Worm (Caenorhabditis elegans) whole organism, L4 larva: ENCODE measurements around the gene B0001.4.

Source experiments
- F26F4.8 ChIP-seq: fragments of 200-800 bp; sonication (Bioruptor generic); conservative IDR thresholded peaks from 2 replicates; pipeline ENCODE4 v1.3.6; 2022; ENCODE audit warnings: missing genetic modification characterization, missing compliant biosample characterization
- aha-1 ChIP-seq: fragments of 150-350 bp; peaks from one replicate; lab custom pipeline; 2014; ENCODE audit warnings: missing biosample characterization, missing genetic modification characterization
- aly-2 ChIP-seq: sonication (generic microtip); optimal IDR thresholded peaks from 2 replicates; lab custom pipeline; 2018; ENCODE audit warnings: missing biosample characterization, missing genetic modification characterization
- arid-1 ChIP-seq: fragments of 200-800 bp; sonication (Bioruptor generic); conservative IDR thresholded peaks from 2 replicates; pipeline ENCODE4 v1.3.6; 2022; ENCODE audit warnings: missing genetic modification reagents, missing genetic modification characterization, missing compliant biosample characterization
- attf-4 ChIP-seq: sonication (generic microtip); optimal IDR thresholded peaks from 3 replicates; lab custom pipeline; 2017; ENCODE audit warnings: missing biosample characterization, missing genetic modification characterization
- ceh-28 ChIP-seq: fragments of 150-350 bp; optimal IDR thresholded peaks from 2 replicates; lab custom pipeline; 2014; ENCODE audit warnings: missing biosample characterization, missing genetic modification reagents, missing genetic modification characterization
- ceh-32 ChIP-seq: sonication (generic microtip); optimal IDR thresholded peaks from 2 replicates; lab custom pipeline; 2016; ENCODE audit warnings: mild to moderate bottlenecking, missing genetic modification characterization, missing compliant biosample characterization; ENCODE audit not compliant: poor library complexity
- ceh-62 ChIP-seq: sonication (generic microtip); optimal IDR thresholded peaks from 2 replicates; lab custom pipeline; 2017; ENCODE audit warnings: missing biosample characterization, missing genetic modification characterization
- ceh-82 ChIP-seq: sonication (generic microtip); optimal IDR thresholded peaks from 2 replicates; lab custom pipeline; 2017; ENCODE audit warnings: missing biosample characterization, missing genetic modification characterization
- cey-2 ChIP-seq: sonication (generic microtip); optimal IDR thresholded peaks from 3 replicates; lab custom pipeline; 2017; ENCODE audit warnings: missing genetic modification characterization, mild to moderate bottlenecking, missing compliant biosample characterization, antibody characterized with exemption, borderline replicate concordance; ENCODE audit not compliant: insufficient read depth
- ctbp-1 ChIP-seq: fragments of 200-800 bp; sonication (Bioruptor generic); IDR thresholded peaks from 2 replicates; pipeline ENCODE4 v1.3.6; 2022; ENCODE audit warnings: missing genetic modification reagents, missing genetic modification characterization, missing compliant biosample characterization
- daf-16 ChIP-seq, 3 experiments: sonication (generic microtip); optimal IDR thresholded peaks; 2 replicates each; lab custom pipeline; 2016 to 2017; ENCODE audit warnings: missing genetic modification characterization in 3 of 3, missing genetic modification reagents in 3 of 3, mild to moderate bottlenecking in 2 of 3, missing compliant biosample characterization in 2 of 3, missing biosample characterization in 1 of 3, moderate library complexity in 1 of 3
- dmd-6 ChIP-seq: fragments of 200-800 bp; sonication (Bioruptor generic); IDR thresholded peaks from 2 replicates; pipeline ENCODE4 v1.3.6; 2022; ENCODE audit warnings: missing genetic modification reagents, missing genetic modification characterization, missing compliant biosample characterization
- duxl-1 ChIP-seq: sonication (generic microtip); optimal IDR thresholded peaks from 2 replicates; lab custom pipeline; 2016; ENCODE audit warnings: mild to moderate bottlenecking, missing genetic modification characterization, moderate library complexity, missing compliant biosample characterization; ENCODE audit not compliant: poor library complexity
- dve-1 ChIP-seq: sonication (generic microtip); optimal IDR thresholded peaks from 2 replicates; lab custom pipeline; 2017; ENCODE audit warnings: antibody characterized with exemption, mild to moderate bottlenecking, missing genetic modification characterization, missing compliant biosample characterization; ENCODE audit not compliant: insufficient read depth
- egl-43 ChIP-seq: fragments of 200-800 bp; sonication (Bioruptor generic); IDR thresholded peaks from 2 replicates; pipeline ENCODE4 v1.3.6; 2022; ENCODE audit warnings: missing genetic modification reagents, missing genetic modification characterization, missing compliant biosample characterization
- fkh-10 ChIP-seq: fragments of 150-350 bp; optimal IDR thresholded peaks from 2 replicates; lab custom pipeline; 2014; ENCODE audit warnings: missing biosample characterization, missing genetic modification reagents, missing genetic modification characterization
- fos-1 ChIP-seq: fragments of 150-350 bp; optimal IDR thresholded peaks from 2 replicates; lab custom pipeline; 2014; ENCODE audit warnings: missing biosample characterization, missing genetic modification characterization
- gei-8 ChIP-seq: fragments of 200-800 bp; sonication (Bioruptor generic); optimal IDR thresholded peaks from 2 replicates; lab custom pipeline; 2018; ENCODE audit warnings: mild to moderate bottlenecking, missing genetic modification characterization, missing compliant biosample characterization
- hif-1 ChIP-seq, 2 experiments: sonication (generic microtip); optimal IDR thresholded peaks; 2 replicates each; lab custom pipeline; 2016 to 2017; ENCODE audit warnings: missing compliant biosample characterization in 2 of 2, missing genetic modification characterization in 2 of 2, missing genetic modification reagents in 2 of 2, missing genotype in 2 of 2, mild to moderate bottlenecking in 1 of 2
- hlh-11 ChIP-seq: fragments of 200-800 bp; sonication (Bioruptor generic); optimal IDR thresholded peaks from 2 replicates; lab custom pipeline; 2018; ENCODE audit warnings: mild to moderate bottlenecking, missing genetic modification characterization, missing compliant biosample characterization
- lin-29 ChIP-seq: fragments of 200-800 bp; sonication (Bioruptor generic); IDR thresholded peaks from 2 replicates; pipeline ENCODE4 v1.3.6; 2022; ENCODE audit warnings: missing genetic modification reagents, missing genetic modification characterization, missing compliant biosample characterization
- lsy-2 ChIP-seq, 2 experiments: fragments of 150-350 bp in 1 of 2; sonication (generic microtip) in 1 of 2; optimal IDR thresholded peaks; 2 replicates each; lab custom pipeline; 2014 to 2017; ENCODE audit warnings: missing biosample characterization in 2 of 2, missing genetic modification characterization in 2 of 2
- madf-5 ChIP-seq, 2 experiments: fragments of 200-800 bp; sonication (Bioruptor generic); IDR thresholded peaks; 2 replicates each; pipeline ENCODE4 v1.3.6; 2022; ENCODE audit warnings: missing compliant biosample characterization in 2 of 2, missing genetic modification characterization in 2 of 2
- mep-1 ChIP-seq: fragments of 150-350 bp; sonication (generic microtip); optimal IDR thresholded peaks from 3 replicates; lab custom pipeline; 2014; ENCODE audit warnings: missing biosample characterization, missing genetic modification characterization
- mes-2 ChIP-seq: sonication (generic microtip); optimal IDR thresholded peaks from 2 replicates; lab custom pipeline; 2016; ENCODE audit warnings: missing genotype, mild to moderate bottlenecking, missing genetic modification characterization, missing compliant biosample characterization; ENCODE audit not compliant: poor library complexity, severe bottlenecking
- nhr-25 ChIP-seq: sonication (generic microtip); optimal IDR thresholded peaks from 2 replicates; lab custom pipeline; 2017; ENCODE audit warnings: missing genetic modification characterization, mild to moderate bottlenecking, missing compliant biosample characterization, antibody characterized with exemption, moderate library complexity, borderline replicate concordance; ENCODE audit not compliant: insufficient read depth
- nhr-42 ChIP-seq: fragments of 200-800 bp; sonication (Bioruptor generic); IDR thresholded peaks from 2 replicates; pipeline ENCODE4 v1.3.6; 2022; ENCODE audit warnings: missing genetic modification characterization, missing compliant biosample characterization
- nhr-76 ChIP-seq: fragments of 150-350 bp; optimal IDR thresholded peaks from 2 replicates; lab custom pipeline; 2014; ENCODE audit warnings: missing biosample characterization, missing genetic modification characterization
- nhr-77 ChIP-seq: fragments of 150-350 bp; optimal IDR thresholded peaks from 2 replicates; lab custom pipeline; 2014; ENCODE audit warnings: missing biosample characterization, missing genetic modification characterization
- rbr-2 ChIP-seq: sonication (generic microtip); optimal IDR thresholded peaks from 2 replicates; lab custom pipeline; 2016; ENCODE audit warnings: missing genotype, missing genetic modification characterization, missing compliant biosample characterization
- sdz-12 ChIP-seq: fragments of 200-800 bp; sonication (Bioruptor generic); optimal IDR thresholded peaks from 2 replicates; lab custom pipeline; 2018; ENCODE audit warnings: mild to moderate bottlenecking, missing genetic modification characterization, missing compliant biosample characterization
- set-16 ChIP-seq: fragments of 200-800 bp; sonication (Bioruptor generic); IDR thresholded peaks from 2 replicates; pipeline ENCODE4 v1.3.6; 2022; ENCODE audit warnings: missing genetic modification reagents, missing genetic modification characterization, missing compliant biosample characterization
- skn-1 ChIP-seq: fragments of 150-350 bp; optimal IDR thresholded peaks from 2 replicates; lab custom pipeline; 2014; ENCODE audit warnings: missing biosample characterization, missing genetic modification characterization
- snpc-4 ChIP-seq: fragments of 150-350 bp; optimal IDR thresholded peaks from 2 replicates; lab custom pipeline; 2014; ENCODE audit warnings: missing biosample characterization, missing genetic modification characterization
- tra-1 ChIP-seq: fragments of 200-800 bp; sonication (Bioruptor generic); IDR thresholded peaks from 2 replicates; pipeline ENCODE4 v1.3.6; 2022; ENCODE audit warnings: missing genetic modification reagents, missing genetic modification characterization, missing compliant biosample characterization
- unc-130 ChIP-seq: sonication (generic microtip); optimal IDR thresholded peaks from 2 replicates; lab custom pipeline; 2016; ENCODE audit warnings: missing genetic modification reagents, missing genetic modification characterization, missing compliant biosample characterization
- unc-39 ChIP-seq: sonication (generic microtip); optimal IDR thresholded peaks from 2 replicates; lab custom pipeline; 2017; ENCODE audit warnings: missing biosample characterization, missing genetic modification characterization
- vab-7 ChIP-seq: fragments of 200-800 bp; sonication (Bioruptor generic); IDR thresholded peaks from 2 replicates; pipeline ENCODE4 v1.3.6; 2022; ENCODE audit warnings: missing genetic modification reagents, missing genetic modification characterization, missing compliant biosample characterization
- zag-1 ChIP-seq: fragments of 150-350 bp; optimal IDR thresholded peaks from 2 replicates; lab custom pipeline; 2014; ENCODE audit warnings: missing biosample characterization, missing genetic modification characterization
- zip-2 ChIP-seq: fragments of 150-350 bp; optimal IDR thresholded peaks from 2 replicates; lab custom pipeline; 2014; ENCODE audit warnings: missing biosample characterization, missing genetic modification characterization

The B0001.4 gene

ce11 chrIV:12110339-12110738 is 27.7 kb downstream of the B0001.4 start, which contains the start of gene col-129:
TSS of gene col-129 (minus strand) at chrIV:12110439.
- TF ChIP-seq set-16 (GFP tag; lab: Robert Waterston, UW): no peak
- TF ChIP-seq, all 104 proteins: peak for 0

- TF ChIP-seq skn-1 (tag; lab: Kevin White, UChicago): no peak
- TF ChIP-seq tra-1 (GFP tag; lab: Robert Waterston, UW): 0 out of 2 replicates have a peak, but pooled peaks have one; percentile 19
Observed at ce11 chrIV:12109743-12110142, 28.2 kb downstream of the B0001.4 start.

ce11 chrIV:12108984-12109657 is 28.9 kb downstream of the B0001.4 start:
- TF ChIP-seq egl-43 (peak; percentile 49; the same call in 1 of the 2 replicates), ceh-82 (no peak), ceh-62 (tag; lab: Kevin White, UChicago) (no peak), unc-130 (GFP tag; lab: Kevin White, UChicago) (no peak), zip-2 (no peak), tra-1 (GFP tag; lab: Robert Waterston, UW) (0 out of 2 replicates have a peak, but pooled peaks have one; percentile 20), skn-1 (tag; lab: Kevin White, UChicago) (no peak), duxl-1 (tag; lab: Kevin White, UChicago) (no peak), mes-2 (tag; lab: Kevin White, UChicago) (no peak), gei-8 (peak; percentile 27), arid-1 (GFP tag; lab: Robert Waterston, UW) (no peak), lsy-2 (tag; optimal IDR thresholded peaks at IDR 0.05; lab: Kevin White, UChicago) (no peak), dmd-6 (no peak), F26F4.8 (GFP tag; lab: Robert Waterston, UW) (no peak), nhr-42 (no peak), unc-39 (no peak), hlh-11 (tag; lab: Kevin White, UChicago) (peak; percentile 3), daf-16 (GFP tag; optimal IDR thresholded peaks at IDR 0.05; lab: Kevin White, UChicago) (no peak), daf-16 (tag; optimal IDR thresholded peaks at IDR 0.05; lab: Kevin White, UChicago) (no peak), rbr-2 (no peak), ceh-32 (tag; lab: Kevin White, UChicago) (no peak), set-16 (GFP tag; lab: Robert Waterston, UW) (peak; percentile 82), aly-2 (no peak), attf-4 (tag; lab: Kevin White, UChicago) (no peak)

ce11 chrIV:12105558-12105957 is 32.4 kb downstream of the B0001.4 start, which contains the start of gene M18.3:
TSS of gene M18.3 (plus strand) at chrIV:12105858.
- TF ChIP-seq rbr-2: no peak
- TF ChIP-seq ceh-32 (tag; lab: Kevin White, UChicago): no peak
- TF ChIP-seq fkh-10 (GFP tag; lab: Kevin White, UChicago): no peak
- no peak for TF ChIP-seq sdz-12 (GFP tag; lab: Kevin White, UChicago)
- TF ChIP-seq arid-1 (GFP tag; lab: Robert Waterston, UW): no peak
- no peak for TF ChIP-seq ctbp-1 (GFP tag; lab: Robert Waterston, UW)
- TF ChIP-seq, all 104 proteins: peak for 0

ce11 chrIV:12096479-12096878 is 41.5 kb downstream of the B0001.4 start, which contains the start of gene mon-2:
TSS of gene mon-2 (plus strand) at chrIV:12096779.
- TF ChIP-seq nhr-77 (tag; lab: Kevin White, UChicago): no peak
- TF ChIP-seq fkh-10 (GFP tag; lab: Kevin White, UChicago): no peak
- TF ChIP-seq nhr-25 (tag; lab: Kevin White, UChicago): no peak
- no peak for TF ChIP-seq lin-29 (GFP tag; lab: Robert Waterston, UW)
- no peak for TF ChIP-seq madf-5 (GFP tag; IDR thresholded peaks at IDR 0.05; lab: Robert Waterston, UW)
- no peak for TF ChIP-seq ceh-82
- no peak for TF ChIP-seq fos-1 (tag; lab: Kevin White, UChicago)
- no peak for TF ChIP-seq dve-1 (tag; lab: Kevin White, UChicago)
- no peak for TF ChIP-seq hif-1 (tag; optimal IDR thresholded peaks at IDR 0.05; lab: Kevin White, UChicago)
- no peak for TF ChIP-seq cey-2 (tag; lab: Kevin White, UChicago)
- no peak for TF ChIP-seq vab-7
- TF ChIP-seq ceh-28: no peak
- no peak for TF ChIP-seq lsy-2 (tag; optimal IDR thresholded peaks at IDR 0.05; lab: Kevin White, UChicago)
- TF ChIP-seq zag-1 (tag; lab: Kevin White, UChicago): no peak
- TF ChIP-seq snpc-4 (tag; lab: Kevin White, UChicago): no peak
- TF ChIP-seq aha-1 (tag; lab: Kevin White, UChicago): no peak
- TF ChIP-seq mep-1 (tag; lab: Kevin White, UChicago): no peak
- TF ChIP-seq nhr-76: no peak
- no peak for TF ChIP-seq nhr-42
- TF ChIP-seq, all 104 proteins: peak for 0
